Worm (Caenorhabditis elegans): ENCODE measurements around the gene Y57G11B.8.
A peak's percentile ranks its signal among the peaks of the same experiment; 100 is the strongest.

Y57G11B.8 gene

DNA sequence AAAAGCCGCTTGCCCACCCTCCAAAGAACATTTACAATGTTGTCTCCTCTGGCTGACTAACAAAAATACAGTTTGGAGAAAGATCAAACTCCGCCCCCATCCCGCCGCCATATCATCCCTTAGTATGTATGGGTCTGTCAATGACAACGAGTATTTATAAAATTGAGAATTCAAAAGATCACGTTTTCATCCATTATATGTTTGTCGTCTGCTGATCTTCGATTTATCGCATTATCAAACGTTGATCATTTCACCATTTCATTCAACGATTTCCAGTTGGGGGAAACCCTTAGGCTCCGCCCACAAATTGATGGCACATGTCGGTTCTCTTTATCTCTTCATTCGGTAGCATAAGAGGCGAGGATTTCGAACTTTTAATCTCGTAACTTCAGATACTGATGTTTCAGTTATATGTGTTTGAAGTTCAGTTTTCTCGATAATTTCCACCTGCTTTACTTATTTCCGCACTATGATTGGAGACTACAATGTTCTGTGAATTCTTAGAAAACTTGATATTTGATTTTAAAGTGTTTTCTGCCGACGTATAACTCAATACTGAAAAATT lies 35.8 kb upstream of the Y57G11B.8 start:
- TF ChIP-seq lin-15B (tag; optimal IDR thresholded peaks at IDR 0.05) (no peak), nhr-237 (tag; optimal IDR thresholded peaks at IDR 0.05) (no peak), nhr-11 (tag; optimal IDR thresholded peaks at IDR 0.05) (peak; percentile 65), fkh-10 (GFP tag; optimal IDR thresholded peaks at IDR 0.05) (no peak), nhr-12 (tag; optimal IDR thresholded peaks at IDR 0.05) (no peak), aly-2 (tag; optimal IDR thresholded peaks at IDR 0.05) (no peak), nhr-28 (tag; optimal IDR thresholded peaks at IDR 0.05) (no peak), egl-27 (tag; optimal IDR thresholded peaks at IDR 0.05) (no peak), unc-62 (GFP tag; optimal IDR thresholded peaks at IDR 0.05) (peak; percentile 0), ceh-16 (tag; optimal IDR thresholded peaks at IDR 0.05) (no peak), fos-1 (tag; optimal IDR thresholded peaks at IDR 0.05) (no peak), nhr-77 (tag; optimal IDR thresholded peaks at IDR 0.05) (no peak), elt-1 (tag; optimal IDR thresholded peaks at IDR 0.05) (no peak), hmg-11 (tag; optimal IDR thresholded peaks at IDR 0.05) (no peak), ama-1 (optimal IDR thresholded peaks at IDR 0.05) (peak; percentile 84), eor-1 (tag; optimal IDR thresholded peaks at IDR 0.05) (no peak), tbx-2 (tag; optimal IDR thresholded peaks at IDR 0.05) (peak; percentile 23), ztf-4 (tag; optimal IDR thresholded peaks at IDR 0.05) (peak; percentile 44), jun-1 (tag; optimal IDR thresholded peaks at IDR 0.05) (no peak), elt-3 (tag; optimal IDR thresholded peaks at IDR 0.05) (peak; percentile 55 to 82 (median 69)), nhr-25 (tag; optimal IDR thresholded peaks at IDR 0.05) (peak; percentile 65), daf-12 (tag; optimal IDR thresholded peaks at IDR 0.05) (no peak), mml-1 (tag; optimal IDR thresholded peaks at IDR 0.05) (no peak), ZK546.5 (tag; optimal IDR thresholded peaks at IDR 0.05) (no peak), ceh-28 (tag; optimal IDR thresholded peaks at IDR 0.05) (no peak), nhr-43 (tag; optimal IDR thresholded peaks at IDR 0.05; ENCODE audit: poor library complexity, severe bottlenecking) (peak; percentile 91), pqm-1 (tag; optimal IDR thresholded peaks at IDR 0.05) (no peak), egl-5 (tag; optimal IDR thresholded peaks at IDR 0.05) (no peak), lin-39 (tag; optimal IDR thresholded peaks at IDR 0.05) (no peak), nfya-1 (tag; optimal IDR thresholded peaks at IDR 0.05; ENCODE audit: insufficient read depth) (peak; percentile 42), nhr-23 (tag; optimal IDR thresholded peaks at IDR 0.05) (peak; percentile 83), ceh-9 (tag; optimal IDR thresholded peaks at IDR 0.05) (no peak), skn-1 (tag; optimal IDR thresholded peaks at IDR 0.05) (no peak), ceh-82 (tag; optimal IDR thresholded peaks at IDR 0.05) (no peak), zag-1 (tag; optimal IDR thresholded peaks at IDR 0.05) (no peak), R02D3.7 (tag; optimal IDR thresholded peaks at IDR 0.05) (peak; percentile 8), elt-2 (tag; optimal IDR thresholded peaks at IDR 0.05) (peak; percentile 11), mdl-1 (tag; optimal IDR thresholded peaks at IDR 0.05) (no peak), unc-39 (tag; optimal IDR thresholded peaks at IDR 0.05) (no peak), lsy-12 (tag; optimal IDR thresholded peaks at IDR 0.05) (no peak), sea-2 (GFP tag; optimal IDR thresholded peaks at IDR 0.05) (no peak), pha-4 (tag; optimal IDR thresholded peaks at IDR 0.05) (peak; percentile 1), snpc-4 (tag; optimal IDR thresholded peaks at IDR 0.05) (no peak), nhr-76 (tag; optimal IDR thresholded peaks at IDR 0.05) (no peak), nhr-67 (tag; optimal IDR thresholded peaks at IDR 0.05) (no peak), fkh-2 (tag; optimal IDR thresholded peaks at IDR 0.05) (no peak), ztf-11 (tag; optimal IDR thresholded peaks at IDR 0.05) (no peak)

DNA sequence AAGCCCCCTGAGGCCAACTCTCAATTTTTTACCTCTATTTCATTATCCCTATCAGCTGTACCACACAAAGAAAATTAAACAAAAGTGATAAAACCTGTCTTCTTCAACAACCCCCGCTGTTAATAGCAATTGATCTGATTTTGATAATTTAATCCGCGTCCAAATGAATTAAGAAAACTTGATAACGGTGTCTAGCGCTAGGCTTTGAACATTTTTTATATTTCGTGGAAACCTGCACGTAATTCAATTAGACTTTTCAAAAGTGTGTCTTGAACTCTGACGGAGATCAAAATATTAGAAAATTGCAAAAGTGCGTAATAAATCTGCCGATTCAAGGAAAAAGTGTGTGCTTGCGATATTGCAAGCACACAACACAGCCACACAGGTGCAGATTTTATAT lies 34.9 kb upstream of the Y57G11B.8 start:
- TF ChIP-seq mml-1 (tag; optimal IDR thresholded peaks at IDR 0.05) = no peak
- TF ChIP-seq elt-2 (tag; optimal IDR thresholded peaks at IDR 0.05) = no peak
- TF ChIP-seq egl-5 (tag; optimal IDR thresholded peaks at IDR 0.05) = no peak
- TF ChIP-seq lsy-12 (tag; optimal IDR thresholded peaks at IDR 0.05) = no peak
- TF ChIP-seq nhr-43 (tag; optimal IDR thresholded peaks at IDR 0.05; ENCODE audit: poor library complexity, severe bottlenecking) = peak; percentile 72
- TF ChIP-seq ceh-16 (tag; optimal IDR thresholded peaks at IDR 0.05) = no peak
- TF ChIP-seq tbx-2 (tag; optimal IDR thresholded peaks at IDR 0.05) = no peak
- TF ChIP-seq nhr-76 (tag; optimal IDR thresholded peaks at IDR 0.05) = no peak
- TF ChIP-seq nhr-11 (tag; optimal IDR thresholded peaks at IDR 0.05) = no peak
- TF ChIP-seq elt-1 (tag; optimal IDR thresholded peaks at IDR 0.05) = no peak
- no peak for TF ChIP-seq skn-1 (tag; optimal IDR thresholded peaks at IDR 0.05)
- TF ChIP-seq daf-12 (tag; optimal IDR thresholded peaks at IDR 0.05) = no peak
- no peak for TF ChIP-seq fos-1 (tag; optimal IDR thresholded peaks at IDR 0.05)
- peak; percentile 6 for TF ChIP-seq nhr-23 (tag; optimal IDR thresholded peaks at IDR 0.05)
- no peak for TF ChIP-seq ceh-28 (tag; optimal IDR thresholded peaks at IDR 0.05)
- TF ChIP-seq zag-1 (tag; optimal IDR thresholded peaks at IDR 0.05) = no peak

Measured in whole organism, L3 larva.